Fruit fly (Drosophila melanogaster) Kc167 (cell line): ENCODE data around the gene mRpL45.

Source experiments
- Myc ChIP-seq: fragments of >200 bp; optimal IDR thresholded peaks from 2 replicates; lab custom pipeline; 2017; ENCODE audit warnings: missing external identifiers
- Sin3A ChIP-seq: fragments of >200 bp; optimal IDR thresholded peaks from 2 replicates; lab custom pipeline; 2018; ENCODE audit warnings: missing external identifiers
- h ChIP-seq: fragments of >200 bp; optimal IDR thresholded peaks from 3 replicates; lab custom pipeline; 2018; ENCODE audit warnings: missing external identifiers
- insv ChIP-seq: fragments of >200 bp; optimal IDR thresholded peaks from 3 replicates; lab custom pipeline; 2018; ENCODE audit warnings: missing external identifiers
- psq ChIP-seq: fragments of >200 bp; optimal IDR thresholded peaks from 2 replicates; lab custom pipeline; 2017; ENCODE audit warnings: missing external identifiers
- ttk ChIP-seq: sonication (Bioruptor generic); optimal IDR thresholded peaks from 2 replicates; lab custom pipeline; 2017; ENCODE audit warnings: missing external identifiers

The mRpL45 gene

dm6 chr3R:22624737-22625136, 6.4 kb downstream of the mRpL45 start:
- TF ChIP-seq Sin3A (no peak), h (no peak), psq (lab: Kevin White, UChicago) (no peak), insv (lab: Kevin White, UChicago) (no peak), ttk (lab: Kevin White, UChicago) (no peak), Myc (lab: Kevin White, UChicago) (no peak)

- TF ChIP-seq ttk (lab: Kevin White, UChicago), result no peak
- no peak for TF ChIP-seq h
- TF ChIP-seq insv (lab: Kevin White, UChicago), result no peak
- no peak for TF ChIP-seq Myc (lab: Kevin White, UChicago)
- TF ChIP-seq psq (lab: Kevin White, UChicago), result no peak
- no peak for TF ChIP-seq Sin3A
Observed at dm6 chr3R:22625514-22626333, 7.4 kb downstream of the mRpL45 start.

- TF ChIP-seq insv (lab: Kevin White, UChicago) (no peak), Myc (lab: Kevin White, UChicago) (no peak), ttk (lab: Kevin White, UChicago) (no peak), h (no peak), psq (lab: Kevin White, UChicago) (no peak), Sin3A (no peak)
Observed at dm6 chr3R:22626334-22626688, 8.0 kb downstream of the mRpL45 start.

dm6 chr3R:22626842-22627392, 8.6 kb downstream of the mRpL45 start:
- TF ChIP-seq psq (lab: Kevin White, UChicago) (no peak), ttk (lab: Kevin White, UChicago) (no peak), Myc (lab: Kevin White, UChicago) (no peak), insv (lab: Kevin White, UChicago) (no peak), Sin3A (no peak), h (no peak)

- TF ChIP-seq Sin3A, result no peak
Observed at dm6 chr3R:22627936-22628513, 9.7 kb downstream of the mRpL45 start.

- TF ChIP-seq Myc (lab: Kevin White, UChicago) (no peak), insv (lab: Kevin White, UChicago) (no peak), psq (lab: Kevin White, UChicago) (no peak), ttk (lab: Kevin White, UChicago) (no peak), Sin3A (no peak), h (no peak)
Observed at dm6 chr3R:22629174-22629573, 10.9 kb downstream of the mRpL45 start.

- no peak for TF ChIP-seq ttk (lab: Kevin White, UChicago)
- no peak for TF ChIP-seq psq (lab: Kevin White, UChicago)
- no peak for TF ChIP-seq insv (lab: Kevin White, UChicago)
- no peak for TF ChIP-seq Myc (lab: Kevin White, UChicago)
- no peak for TF ChIP-seq h
- no peak for TF ChIP-seq Sin3A
Observed at dm6 chr3R:22631156-22631555, 12.9 kb downstream of the mRpL45 start.

- TF ChIP-seq ttk (lab: Kevin White, UChicago) (no peak), Myc (lab: Kevin White, UChicago) (no peak), psq (lab: Kevin White, UChicago) (no peak), h (no peak), insv (lab: Kevin White, UChicago) (no peak), Sin3A (no peak)
Observed at dm6 chr3R:22632181-22632580, 13.9 kb downstream of the mRpL45 start.

- no peak for TF ChIP-seq Myc (lab: Kevin White, UChicago)
- no peak for TF ChIP-seq h
- no peak for TF ChIP-seq psq (lab: Kevin White, UChicago)
- TF ChIP-seq insv (lab: Kevin White, UChicago), result no peak
- no peak for TF ChIP-seq ttk (lab: Kevin White, UChicago)
- no peak for TF ChIP-seq Sin3A
Observed at dm6 chr3R:22632980-22633379, 14.7 kb downstream of the mRpL45 start.

dm6 chr3R:22634549-22635410, 16.5 kb downstream of the mRpL45 start:
- TF ChIP-seq ttk (lab: Kevin White, UChicago), result no peak
- TF ChIP-seq h, result no peak
- TF ChIP-seq Myc (lab: Kevin White, UChicago), result no peak
- no peak for TF ChIP-seq insv (lab: Kevin White, UChicago)
- TF ChIP-seq Sin3A, result no peak
- no peak for TF ChIP-seq psq (lab: Kevin White, UChicago)

dm6 chr3R:22635684-22636566, 17.6 kb downstream of the mRpL45 start:
- no peak for TF ChIP-seq ttk (lab: Kevin White, UChicago)
- no peak for TF ChIP-seq h
